Fruit fly (Drosophila melanogaster) whole organism, embryonic: ENCODE results near the gene Cpr67Fa2.

Experiments
- Abd-B ChIP-seq: fragments of 200-800 bp; sonication (Bioruptor generic); optimal IDR thresholded peaks from 2 replicates; lab custom pipeline; 2018; ENCODE audit warnings: missing biosample characterization, mild to moderate bottlenecking, missing genetic modification characterization, moderate library complexity
- Awh ChIP-seq: fragments of 200-800 bp; sonication (Bioruptor generic); IDR thresholded peaks from 2 replicates; pipeline ENCODE4, ENCODE4 v1.3.6; 2022; ENCODE audit warnings: missing biosample characterization, missing genetic modification characterization
- B-H2 ChIP-seq: fragments of 200-800 bp; sonication (Bioruptor generic); optimal IDR thresholded peaks from 2 replicates; lab custom pipeline; 2018; ENCODE audit warnings: missing biosample characterization, mild to moderate bottlenecking, missing genetic modification characterization
- CG10267 ChIP-seq: fragments of 200-800 bp; sonication (Bioruptor generic); optimal IDR thresholded peaks from 2 replicates; lab custom pipeline; 2018; ENCODE audit warnings: missing biosample characterization, mild to moderate bottlenecking, missing genetic modification characterization, moderate library complexity
- CG10366 ChIP-seq: fragments of 200-800 bp; sonication (Bioruptor generic); IDR thresholded peaks from 2 replicates; pipeline ENCODE4 v1.3.6; 2022; ENCODE audit warnings: missing biosample characterization, missing genetic modification characterization
- CG10462 ChIP-seq: fragments of 200-800 bp; sonication (Bioruptor generic); optimal IDR thresholded peaks from 2 replicates; lab custom pipeline; 2016; ENCODE audit warnings: missing biosample characterization, missing genetic modification characterization
- CG14441 ChIP-seq: fragments of 200-800 bp; sonication (Bioruptor generic); IDR thresholded peaks from 2 replicates; pipeline ENCODE4 v1.3.6; 2022; ENCODE audit warnings: missing biosample characterization, missing genetic modification characterization
- CG1603 ChIP-seq: fragments of 200-800 bp; sonication (Bioruptor generic); optimal IDR thresholded peaks from 2 replicates; lab custom pipeline; 2019; ENCODE audit warnings: missing biosample characterization, mild to moderate bottlenecking, missing genetic modification characterization, moderate library complexity
- CG17829 ChIP-seq: fragments of 200-800 bp; optimal IDR thresholded peaks from 2 replicates; lab custom pipeline; 2019; ENCODE audit warnings: missing biosample characterization, mild to moderate bottlenecking, missing genetic modification characterization, moderate library complexity
- CG17912 ChIP-seq: fragments of 200-800 bp; sonication (Bioruptor generic); optimal IDR thresholded peaks from 2 replicates; lab custom pipeline; 2018; ENCODE audit warnings: missing biosample characterization, mild to moderate bottlenecking, missing genetic modification characterization
- CG18764 ChIP-seq: fragments of 200-800 bp; sonication (Bioruptor generic); optimal IDR thresholded peaks from 3 replicates; lab custom pipeline; 2016; ENCODE audit warnings: missing biosample characterization, missing genetic modification characterization
- CG34376 ChIP-seq: fragments of 200-800 bp; sonication (Bioruptor generic); optimal IDR thresholded peaks from 2 replicates; lab custom pipeline; 2018; ENCODE audit warnings: missing biosample characterization, mild to moderate bottlenecking, missing genetic modification characterization
- CG42726 ChIP-seq: fragments of 200-800 bp; sonication (Bioruptor generic); IDR thresholded peaks from 2 replicates; pipeline ENCODE4 v1.3.6; 2022; ENCODE audit warnings: missing biosample characterization, missing genetic modification characterization; ENCODE audit not compliant: partially characterized antibody
- CG6175 ChIP-seq: fragments of 200-800 bp; sonication (Bioruptor generic); IDR thresholded peaks from 3 replicates; pipeline ENCODE4 v1.3.6; 2022; ENCODE audit warnings: missing biosample characterization, missing genetic modification characterization
- CG6654 ChIP-seq: fragments of 200-800 bp; sonication (Bioruptor generic); optimal IDR thresholded peaks from 2 replicates; lab custom pipeline; 2017; ENCODE audit warnings: missing biosample characterization, mild to moderate bottlenecking, missing genetic modification characterization
- Chrac-16 ChIP-seq: fragments of 200-800 bp; sonication (Bioruptor generic); optimal IDR thresholded peaks from 3 replicates; lab custom pipeline; 2016; ENCODE audit warnings: missing biosample characterization, missing genetic modification characterization
- D ChIP-seq, 2 experiments: fragments of 200-800 bp in 1 of 2; fragments of >200 bp in 1 of 2; sonication (Bioruptor generic) in 1 of 2; optimal IDR thresholded peaks; 2 replicates in 1 of 2; 3 replicates in 1 of 2; lab custom pipeline; 2017; ENCODE audit warnings: mild to moderate bottlenecking in 1 of 2, missing biosample characterization in 1 of 2, missing genetic modification characterization in 1 of 2, missing genetic modification reagents in 1 of 2
- Doc2 ChIP-seq: fragments of 200-800 bp; sonication (Bioruptor generic); IDR thresholded peaks from 2 replicates; pipeline ENCODE4 v1.3.6; 2022; ENCODE audit warnings: missing biosample characterization, missing genetic modification characterization
- ERR ChIP-seq: fragments of 200-800 bp; sonication (Bioruptor generic); optimal IDR thresholded peaks from 2 replicates; lab custom pipeline; 2016; ENCODE audit warnings: missing biosample characterization, missing genetic modification characterization
- Ets65A ChIP-seq: fragments of 200-800 bp; sonication (Bioruptor generic); peaks from one replicate; lab custom pipeline; 2016; ENCODE audit warnings: missing biosample characterization, missing genetic modification characterization
- H2.0 ChIP-seq: fragments of 200-800 bp; sonication (Bioruptor generic); IDR thresholded peaks from 2 replicates; pipeline ENCODE4 v1.3.6; 2022; ENCODE audit warnings: missing biosample characterization, missing genetic modification characterization
- Hmx ChIP-seq: fragments of 200-800 bp; sonication (Bioruptor generic); optimal IDR thresholded peaks from 2 replicates; lab custom pipeline; 2016; ENCODE audit warnings: missing biosample characterization, missing genetic modification characterization
- Hr3 ChIP-seq: fragments of 200-800 bp; sonication (Bioruptor generic); optimal IDR thresholded peaks from 3 replicates; lab custom pipeline; 2016; ENCODE audit warnings: missing biosample characterization, missing genetic modification characterization
- Lim3 ChIP-seq: fragments of 200-800 bp; sonication (Bioruptor generic); IDR thresholded peaks from 2 replicates; pipeline ENCODE4 v1.3.6; 2022; ENCODE audit warnings: missing biosample characterization, missing genetic modification characterization
- NC2α ChIP-seq: fragments of 200-800 bp; sonication (Bioruptor generic); optimal IDR thresholded peaks from 2 replicates; lab custom pipeline; 2016; ENCODE audit warnings: missing biosample characterization, missing genetic modification characterization
- NFAT ChIP-seq: fragments of 200-800 bp; sonication (Bioruptor generic); IDR thresholded peaks from 2 replicates; pipeline ENCODE4 v1.3.6; 2022; ENCODE audit warnings: missing biosample characterization, missing genetic modification characterization
- NK7.1 ChIP-seq: fragments of 200-800 bp; sonication (Bioruptor generic); optimal IDR thresholded peaks from 3 replicates; lab custom pipeline; 2016; ENCODE audit warnings: missing biosample characterization, missing genetic modification characterization
- Nf-YA ChIP-seq: fragments of 200-800 bp; sonication (Bioruptor generic); IDR thresholded peaks from 2 replicates; pipeline ENCODE4 v1.3.6; 2022; ENCODE audit warnings: missing biosample characterization, missing genetic modification characterization
- Nf-YC ChIP-seq: fragments of 200-800 bp; optimal IDR thresholded peaks from 3 replicates; lab custom pipeline; 2019; ENCODE audit warnings: missing biosample characterization, mild to moderate bottlenecking, missing genetic modification characterization, moderate library complexity
- Rfx ChIP-seq: fragments of 200-800 bp; sonication (Bioruptor generic); IDR thresholded peaks from 2 replicates; pipeline ENCODE4 v1.3.6; 2022; ENCODE audit warnings: missing biosample characterization, missing genetic modification characterization
- Taf1 ChIP-seq: fragments of 200-800 bp; sonication (Bioruptor generic); IDR thresholded peaks from 2 replicates; pipeline ENCODE4 v1.3.6; 2022; ENCODE audit warnings: missing biosample characterization, missing genetic modification characterization
- bigmax ChIP-seq: fragments of 200-800 bp; sonication (Bioruptor generic); optimal IDR thresholded peaks from 2 replicates; lab custom pipeline; 2018; ENCODE audit warnings: missing biosample characterization, mild to moderate bottlenecking, missing genetic modification characterization
- chm ChIP-seq: fragments of 200-800 bp; sonication (Bioruptor generic); IDR thresholded peaks from 2 replicates; pipeline ENCODE4 v1.3.6; 2022; ENCODE audit warnings: missing biosample characterization, missing genetic modification characterization
- crp ChIP-seq, 2 experiments: fragments of 200-800 bp; sonication (Bioruptor generic); optimal IDR thresholded peaks; 2 replicates in 1 of 2; 3 replicates in 1 of 2; lab custom pipeline; 2017; ENCODE audit warnings: missing biosample characterization in 2 of 2, missing genetic modification characterization in 2 of 2, mild to moderate bottlenecking in 1 of 2, moderate library complexity in 1 of 2
- eve ChIP-seq, 2 experiments: fragments of >200 bp; optimal IDR thresholded peaks; 2 replicates each; lab custom pipeline; 2017; ENCODE audit warnings: missing biosample characterization in 2 of 2, missing genetic modification characterization in 2 of 2
- ftz-f1 ChIP-seq: fragments of 200-800 bp; sonication (Bioruptor generic); optimal IDR thresholded peaks from 2 replicates; lab custom pipeline; 2016; ENCODE audit warnings: missing biosample characterization, missing genetic modification characterization
- gsb ChIP-seq: fragments of 200-800 bp; sonication (Bioruptor generic); IDR thresholded peaks from 2 replicates; pipeline ENCODE4 v1.3.6; 2022; ENCODE audit warnings: missing biosample characterization, missing genetic modification characterization
- jumu ChIP-seq: fragments of 200-800 bp; sonication (Bioruptor generic); optimal IDR thresholded peaks from 3 replicates; lab custom pipeline; 2016; ENCODE audit warnings: missing biosample characterization, missing genetic modification characterization
- nom ChIP-seq: fragments of 200-800 bp; sonication (Bioruptor generic); optimal IDR thresholded peaks from 2 replicates; lab custom pipeline; 2017; ENCODE audit warnings: missing biosample characterization, missing genetic modification characterization, mild to moderate bottlenecking, moderate library complexity, missing genetic modification reagents
- p53 ChIP-seq: fragments of 200-800 bp; sonication (Bioruptor generic); optimal IDR thresholded peaks from 2 replicates; lab custom pipeline; 2016; ENCODE audit warnings: missing biosample characterization, missing genetic modification characterization
- pan ChIP-seq, 4 experiments: fragments of >200 bp in 3 of 4; fragments of 200-800 bp in 1 of 4; sonication (Bioruptor generic) in 1 of 4; optimal IDR thresholded peaks in 3 of 4; IDR thresholded peaks in 1 of 4; 2 replicates each; pipeline versions ENCODE4 v1.3.6 to Lab custom; 2017 to 2022; ENCODE audit warnings: missing biosample characterization in 2 of 4, missing genetic modification characterization in 2 of 4, mixed read lengths in 1 of 4
- pnt ChIP-seq: fragments of 200-800 bp; sonication (Bioruptor generic); optimal IDR thresholded peaks from 3 replicates; lab custom pipeline; 2016; ENCODE audit warnings: missing biosample characterization, missing genetic modification characterization
- pros ChIP-seq: fragments of 200-800 bp; sonication (Bioruptor generic); optimal IDR thresholded peaks from 3 replicates; lab custom pipeline; 2019; ENCODE audit warnings: missing biosample characterization, mild to moderate bottlenecking, missing genetic modification characterization, moderate library complexity
- psq ChIP-seq: fragments of 200-800 bp; sonication (Bioruptor generic); optimal IDR thresholded peaks from 2 replicates; lab custom pipeline; 2017; ENCODE audit warnings: missing biosample characterization, missing genetic modification characterization
- schlank ChIP-seq: fragments of 200-800 bp; sonication (Bioruptor generic); optimal IDR thresholded peaks from 2 replicates; lab custom pipeline; 2018; ENCODE audit warnings: missing biosample characterization, mild to moderate bottlenecking, missing genetic modification characterization
- scrt ChIP-seq: fragments of 200-800 bp; sonication (Bioruptor generic); optimal IDR thresholded peaks from 2 replicates; lab custom pipeline; 2018; ENCODE audit warnings: missing biosample characterization, mild to moderate bottlenecking, missing genetic modification characterization, moderate library complexity
- sug ChIP-seq: fragments of 200-800 bp; optimal IDR thresholded peaks from 2 replicates; lab custom pipeline; 2019; ENCODE audit warnings: missing biosample characterization, mild to moderate bottlenecking, missing genetic modification characterization, moderate library complexity
- unpg ChIP-seq: fragments of 200-800 bp; sonication (Bioruptor generic); optimal IDR thresholded peaks from 3 replicates; lab custom pipeline; 2018; ENCODE audit warnings: missing biosample characterization, mild to moderate bottlenecking, missing genetic modification characterization, moderate library complexity
- vfl ChIP-seq: fragments of 200-800 bp; sonication (Bioruptor generic); optimal IDR thresholded peaks from 2 replicates; lab custom pipeline; 2016; ENCODE audit warnings: missing biosample characterization, missing genetic modification characterization
- yki ChIP-seq: fragments of >200 bp; optimal IDR thresholded peaks from 3 replicates; lab custom pipeline; 2018

The Cpr67Fa2 gene

dm6 chr3L:10856534-10857030 is 34.9 kb upstream of the Cpr67Fa2 start (continued):
- no peak for TF ChIP-seq eve (GFP tag; optimal IDR thresholded peaks at IDR 0.05; lab: Kevin White, UChicago)
- TF ChIP-seq Nf-YA: no peak
- TF ChIP-seq Lim3 (GFP tag; lab: Robert Waterston, UW): no peak
- peak; percentile 69 for TF ChIP-seq CG17829 (tag; lab: Kevin White, UChicago)
- peak; percentile 11 for TF ChIP-seq B-H2 (GFP tag; lab: Kevin White, UChicago)
- peak; percentile 90 for TF ChIP-seq Ets65A (GFP tag; lab: Kevin White, UChicago)
- no peak for TF ChIP-seq NK7.1 (GFP tag; lab: Kevin White, UChicago)
- peak; percentile 56 for TF ChIP-seq CG1603 (tag; lab: Kevin White, UChicago)
- TF ChIP-seq CG10366 (GFP tag; lab: Robert Waterston, UW): no peak
- TF ChIP-seq CG10462 (GFP tag; lab: Kevin White, UChicago): no peak
- no peak for TF ChIP-seq schlank
- TF ChIP-seq gsb (GFP tag; lab: Robert Waterston, UW): no peak
- peak; percentile 36 for TF ChIP-seq CG34376
- TF ChIP-seq Nf-YC (tag; lab: Kevin White, UChicago): peak; percentile 93
- no peak for TF ChIP-seq Doc2 (GFP tag; lab: Robert Waterston, UW)
- peak; percentile 52 for TF ChIP-seq ERR (GFP tag; lab: Kevin White, UChicago)
- TF ChIP-seq ftz-f1 (GFP tag; lab: Kevin White, UChicago): peak; percentile 68
- no peak for TF ChIP-seq Hr3 (GFP tag; lab: Kevin White, UChicago)
- no peak for TF ChIP-seq unpg (GFP tag; lab: Kevin White, UChicago)
- no peak for TF ChIP-seq jumu
- no peak for TF ChIP-seq H2.0 (GFP tag; lab: Robert Waterston, UW)
- no peak for TF ChIP-seq Chrac-16 (GFP tag; lab: Kevin White, UChicago)
- TF ChIP-seq Awh (GFP tag; lab: Robert Waterston, UW): peak; percentile 57; the same call in 1 of the 2 replicates
- no peak for TF ChIP-seq CG6654 (GFP tag; lab: Kevin White, UChicago)
- TF ChIP-seq Hmx (GFP tag; lab: Kevin White, UChicago): no peak
- TF ChIP-seq Rfx (GFP tag; lab: Robert Waterston, UW): 0 out of 2 replicates have a peak, but pooled peaks have one; percentile 17
- peak; percentile 74 for TF ChIP-seq scrt
- peak; percentile 63 for TF ChIP-seq yki (lab: Kevin White, UChicago)
- peak; percentile 65 for TF ChIP-seq CG42726 (GFP tag; lab: Robert Waterston, UW)
- peak; percentile 81 for TF ChIP-seq pros (GFP tag; lab: Kevin White, UChicago)
- TF ChIP-seq CG6175 (GFP tag; lab: Robert Waterston, UW): no peak
- TF ChIP-seq D (optimal IDR thresholded peaks at IDR 0.05; lab: Kevin White, UChicago): peak; percentile 79
- TF ChIP-seq D (GFP tag; optimal IDR thresholded peaks at IDR 0.05; lab: Kevin White, UChicago): peak; percentile 62
- no peak for TF ChIP-seq bigmax (GFP tag; lab: Kevin White, UChicago)
- no peak for TF ChIP-seq pnt (GFP tag; lab: Kevin White, UChicago)
- peak in 1 of 2 experiments; percentile 5 for TF ChIP-seq crp (GFP tag; optimal IDR thresholded peaks at IDR 0.05; lab: Kevin White, UChicago)
- peak; percentile 79; the same call in 1 of the 2 replicates for TF ChIP-seq chm (GFP tag; lab: Robert Waterston, UW)
- TF ChIP-seq CG10267 (tag; lab: Kevin White, UChicago): peak; percentile 14
- TF ChIP-seq nom (GFP tag; lab: Kevin White, UChicago): peak; percentile 47
- 0 out of 2 replicates have a peak, but pooled peaks have one; percentile 9 for TF ChIP-seq NFAT
- peak; percentile 42 for TF ChIP-seq Abd-B (GFP tag; lab: Kevin White, UChicago)
- TF ChIP-seq vfl (GFP tag; lab: Kevin White, UChicago): no peak
- TF ChIP-seq CG14441 (GFP tag; lab: Robert Waterston, UW): 0 out of 2 replicates have a peak, but pooled peaks have one; percentile 14
- TF ChIP-seq p53: peak; percentile 54
- TF ChIP-seq psq (GFP tag; lab: Kevin White, UChicago): peak; percentile 7
- no peak for TF ChIP-seq CG17912 (GFP tag; lab: Kevin White, UChicago)
- no peak for TF ChIP-seq pan (optimal IDR thresholded peaks at IDR 0.05; lab: Kevin White, UChicago)
- peak in 1 of 2 experiments; percentile 34 for TF ChIP-seq pan (GFP tag; optimal IDR thresholded peaks at IDR 0.05 in 1 of 2, IDR thresholded peaks at IDR 0.05 in 1 of 2)
- no peak for TF ChIP-seq Taf1
- TF ChIP-seq CG18764 (GFP tag; lab: Kevin White, UChicago): no peak
- TF ChIP-seq sug (tag; lab: Kevin White, UChicago): peak; percentile 69
- peak; percentile 59 for TF ChIP-seq NC2α (GFP tag; lab: Kevin White, UChicago)
